Worm (Caenorhabditis elegans): ENCODE data around the gene T08E11.1.

ce11 chrII:1816053-1816452 is 20.3 kb upstream of the T08E11.1 start:
- no peak for TF ChIP-seq skn-1 (tag; optimal IDR thresholded peaks at IDR 0.05)
- TF ChIP-seq lsy-2 (tag; optimal IDR thresholded peaks at IDR 0.05) = no peak
